Worm (Caenorhabditis elegans) whole organism, L4 larva: ENCODE measurements around the gene F11D11.21.

Experiments used
- F10B5.3 ChIP-seq: sonication (generic microtip); optimal IDR thresholded peaks from 2 replicates; lab custom pipeline; 2016; ENCODE audit warnings: mild to moderate bottlenecking, missing genetic modification characterization, missing compliant biosample characterization
- F37D6.2 ChIP-seq: sonication (generic microtip); optimal IDR thresholded peaks from 2 replicates; lab custom pipeline; 2016; ENCODE audit warnings: mild to moderate bottlenecking, missing genetic modification characterization, missing compliant biosample characterization
- F44E2.7 ChIP-seq: fragments of 200-800 bp; sonication (Bioruptor generic); IDR thresholded peaks from 2 replicates; pipeline ENCODE4 v2.1.2; 2022; ENCODE audit warnings: missing genetic modification characterization, missing compliant biosample characterization
- R02D3.7 ChIP-seq: fragments of 150-350 bp; sonication (generic microtip); optimal IDR thresholded peaks from 3 replicates; lab custom pipeline; 2014; ENCODE audit warnings: missing biosample characterization, missing genetic modification characterization
- Y5F2A.4 ChIP-seq: fragments of 200-800 bp; sonication (Bioruptor generic); optimal IDR thresholded peaks from 2 replicates; lab custom pipeline; 2018; ENCODE audit warnings: mild to moderate bottlenecking, missing genetic modification characterization, missing compliant biosample characterization
- aha-1 ChIP-seq: fragments of 150-350 bp; peaks from one replicate; lab custom pipeline; 2014; ENCODE audit warnings: missing biosample characterization, missing genetic modification characterization
- aly-2 ChIP-seq: sonication (generic microtip); optimal IDR thresholded peaks from 2 replicates; lab custom pipeline; 2018; ENCODE audit warnings: missing biosample characterization, missing genetic modification characterization
- cey-2 ChIP-seq: sonication (generic microtip); optimal IDR thresholded peaks from 3 replicates; lab custom pipeline; 2017; ENCODE audit warnings: missing genetic modification characterization, mild to moderate bottlenecking, missing compliant biosample characterization, antibody characterized with exemption, borderline replicate concordance; ENCODE audit not compliant: insufficient read depth
- daf-12 ChIP-seq: fragments of 150-350 bp; optimal IDR thresholded peaks from 2 replicates; lab custom pipeline; 2014; ENCODE audit warnings: missing biosample characterization, missing genetic modification reagents, missing genetic modification characterization
- daf-16 ChIP-seq, 3 experiments: sonication (generic microtip); optimal IDR thresholded peaks; 2 replicates each; lab custom pipeline; 2016 to 2017; ENCODE audit warnings: missing genetic modification characterization in 3 of 3, missing genetic modification reagents in 3 of 3, mild to moderate bottlenecking in 2 of 3, missing compliant biosample characterization in 2 of 3, missing biosample characterization in 1 of 3, moderate library complexity in 1 of 3
- daf-19 ChIP-seq: fragments of 200-800 bp; sonication (Bioruptor generic); conservative IDR thresholded peaks from 2 replicates; pipeline ENCODE4 v1.3.6; 2022; ENCODE audit warnings: missing genetic modification characterization, missing compliant biosample characterization
- daf-8 ChIP-seq: fragments of 200-800 bp; sonication (Bioruptor generic); IDR thresholded peaks from 2 replicates; pipeline ENCODE4 v1.3.6; 2022; ENCODE audit warnings: missing genetic modification characterization, missing compliant biosample characterization
- dmd-6 ChIP-seq: fragments of 200-800 bp; sonication (Bioruptor generic); IDR thresholded peaks from 2 replicates; pipeline ENCODE4 v1.3.6; 2022; ENCODE audit warnings: missing genetic modification reagents, missing genetic modification characterization, missing compliant biosample characterization
- dpl-1 ChIP-seq: fragments of 150-350 bp; optimal IDR thresholded peaks from 2 replicates; lab custom pipeline; 2014; ENCODE audit warnings: missing biosample characterization, missing genetic modification reagents, missing genetic modification characterization
- duxl-1 ChIP-seq: sonication (generic microtip); optimal IDR thresholded peaks from 2 replicates; lab custom pipeline; 2016; ENCODE audit warnings: mild to moderate bottlenecking, missing genetic modification characterization, moderate library complexity, missing compliant biosample characterization; ENCODE audit not compliant: poor library complexity
- jun-1 ChIP-seq: fragments of 150-350 bp; optimal IDR thresholded peaks from 2 replicates; lab custom pipeline; 2014; ENCODE audit warnings: missing biosample characterization, missing genetic modification reagents, missing genetic modification characterization
- lin-38 ChIP-seq: fragments of 200-800 bp; sonication (Bioruptor generic); IDR thresholded peaks from 2 replicates; pipeline ENCODE4 v1.3.6; 2022; ENCODE audit warnings: missing genetic modification reagents, missing genetic modification characterization, missing compliant biosample characterization
- lir-3 ChIP-seq: sonication (generic microtip); optimal IDR thresholded peaks from 2 replicates; lab custom pipeline; 2016; ENCODE audit warnings: mild to moderate bottlenecking, missing genetic modification characterization, missing compliant biosample characterization
- lsy-2 ChIP-seq, 2 experiments: fragments of 150-350 bp in 1 of 2; sonication (generic microtip) in 1 of 2; optimal IDR thresholded peaks; 2 replicates each; lab custom pipeline; 2014 to 2017; ENCODE audit warnings: missing biosample characterization in 2 of 2, missing genetic modification characterization in 2 of 2
- mep-1 ChIP-seq: fragments of 150-350 bp; sonication (generic microtip); optimal IDR thresholded peaks from 3 replicates; lab custom pipeline; 2014; ENCODE audit warnings: missing biosample characterization, missing genetic modification characterization
- nhr-11 ChIP-seq: fragments of 150-350 bp; optimal IDR thresholded peaks from 2 replicates; lab custom pipeline; 2014; ENCODE audit warnings: missing biosample characterization, missing genetic modification characterization
- nhr-48 ChIP-seq: sonication (generic microtip); optimal IDR thresholded peaks from 2 replicates; lab custom pipeline; 2016; ENCODE audit warnings: mild to moderate bottlenecking, missing genetic modification characterization, missing compliant biosample characterization
- nhr-6 ChIP-seq: fragments of 150-350 bp; optimal IDR thresholded peaks from 2 replicates; lab custom pipeline; 2014; ENCODE audit warnings: missing biosample characterization, missing genetic modification characterization
- nhr-77 ChIP-seq: fragments of 150-350 bp; optimal IDR thresholded peaks from 2 replicates; lab custom pipeline; 2014; ENCODE audit warnings: missing biosample characterization, missing genetic modification characterization
- pha-4 ChIP-seq, 2 experiments: fragments of 150-350 bp in 1 of 2; fragments of 200-800 bp in 1 of 2; sonication (Bioruptor generic) in 1 of 2; IDR thresholded peaks in 1 of 2; optimal IDR thresholded peaks in 1 of 2; 2 replicates each; pipeline versions ENCODE4 v1.3.6 to Lab custom; 2014 to 2022; ENCODE audit warnings: missing genetic modification characterization in 2 of 2, missing genetic modification reagents in 2 of 2, missing biosample characterization in 1 of 2, missing compliant biosample characterization in 1 of 2
- set-16 ChIP-seq: fragments of 200-800 bp; sonication (Bioruptor generic); IDR thresholded peaks from 2 replicates; pipeline ENCODE4 v1.3.6; 2022; ENCODE audit warnings: missing genetic modification reagents, missing genetic modification characterization, missing compliant biosample characterization
- snpc-1.2 ChIP-seq: fragments of 200-800 bp; sonication (Bioruptor generic); IDR thresholded peaks from 2 replicates; pipeline ENCODE4 v1.3.6; 2022; ENCODE audit warnings: missing genetic modification reagents, missing genetic modification characterization, missing compliant biosample characterization
- spr-1 ChIP-seq: sonication (generic microtip); optimal IDR thresholded peaks from 2 replicates; lab custom pipeline; 2016; ENCODE audit warnings: mild to moderate bottlenecking, missing genetic modification characterization, missing compliant biosample characterization
- tag-97 ChIP-seq: fragments of 200-800 bp; sonication (Bioruptor generic); IDR thresholded peaks from 2 replicates; pipeline ENCODE4 v1.3.6; 2022; ENCODE audit warnings: missing genetic modification characterization, missing compliant biosample characterization
- unc-62 ChIP-seq, 3 experiments: fragments of 150-350 bp in 1 of 3; sonication (generic microtip); optimal IDR thresholded peaks in 2 of 3; peaks in 1 of 3; 1 replicate in 1 of 3; 2 replicates in 2 of 3; lab custom pipeline; 2014 to 2017; ENCODE audit warnings: missing biosample characterization in 3 of 3, missing genetic modification characterization in 3 of 3, missing genetic modification reagents in 3 of 3, missing genotype in 1 of 3
- zip-11 ChIP-seq: fragments of 200-800 bp; sonication (Bioruptor generic); IDR thresholded peaks from 2 replicates; pipeline ENCODE4 v1.3.6; 2022; ENCODE audit warnings: missing genetic modification characterization, missing compliant biosample characterization
- zip-2 ChIP-seq: fragments of 150-350 bp; optimal IDR thresholded peaks from 2 replicates; lab custom pipeline; 2014; ENCODE audit warnings: missing biosample characterization, missing genetic modification characterization

The F11D11.21 gene

ce11 chrV:18750445-18750844 lies at the start of gene F11D11.21, which contains the start of gene F11D11.12:
TSS of gene F11D11.21 (minus strand) at chrV:18750545.
TSS of gene F11D11.12 (minus strand) at chrV:18750682.
- TF ChIP-seq nhr-11 (no peak), unc-62 (GFP tag; optimal IDR thresholded peaks at IDR 0.05 in 1 of 2; lab: Kevin White, UChicago) (peak in 1 of 2 experiments; percentile 17), unc-62 (tag; optimal IDR thresholded peaks at IDR 0.05; lab: Kevin White, UChicago) (no peak)

- TF ChIP-seq unc-62 (GFP tag; optimal IDR thresholded peaks at IDR 0.05 in 1 of 2; lab: Kevin White, UChicago) = no peak
- TF ChIP-seq unc-62 (tag; optimal IDR thresholded peaks at IDR 0.05; lab: Kevin White, UChicago) = no peak
- TF ChIP-seq aha-1 (tag; lab: Kevin White, UChicago) = peak; percentile 4
These were observed 40.3 kb upstream of the F11D11.21 start, which contains the start of gene nhr-231 for ce11 chrV:18790658-18791057. TSS of gene nhr-231 (plus strand) at chrV:18790958.

ce11 chrV:18787417-18787918 lies 37.1 kb upstream of the F11D11.21 start, which contains the start of gene Y17D7B.2:
TSS of gene Y17D7B.2 (plus strand) at chrV:18787739.
- TF ChIP-seq duxl-1 (tag; lab: Kevin White, UChicago) = no peak
- TF ChIP-seq daf-8 (GFP tag; lab: Robert Waterston, UW) = no peak
- no peak for TF ChIP-seq lsy-2 (tag; optimal IDR thresholded peaks at IDR 0.05; lab: Kevin White, UChicago)
- TF ChIP-seq dpl-1 (GFP tag; lab: Kevin White, UChicago) = no peak
- no peak for TF ChIP-seq unc-62 (GFP tag; optimal IDR thresholded peaks at IDR 0.05 in 1 of 2; lab: Kevin White, UChicago)
- TF ChIP-seq unc-62 (tag; optimal IDR thresholded peaks at IDR 0.05; lab: Kevin White, UChicago) = no peak
- TF ChIP-seq snpc-1.2 (GFP tag; lab: Robert Waterston, UW) = no peak
- TF ChIP-seq aly-2 (tag; lab: Kevin White, UChicago) = no peak
- no peak for TF ChIP-seq pha-4 (GFP tag; IDR thresholded peaks at IDR 0.05; lab: Robert Waterston, UW)
- no peak for TF ChIP-seq pha-4 (tag; optimal IDR thresholded peaks at IDR 0.05; lab: Kevin White, UChicago)
- no peak for TF ChIP-seq tag-97
- TF ChIP-seq R02D3.7 (tag; lab: Kevin White, UChicago) = no peak
- TF ChIP-seq daf-12 (tag; lab: Kevin White, UChicago) = no peak
- peak; percentile 39 for TF ChIP-seq dmd-6 (GFP tag; lab: Robert Waterston, UW)
- peak; percentile 62 for TF ChIP-seq nhr-6 (tag; lab: Kevin White, UChicago)
- TF ChIP-seq nhr-48 (tag; lab: Kevin White, UChicago) = no peak
- TF ChIP-seq jun-1 = no peak
- TF ChIP-seq zip-2 (tag; lab: Kevin White, UChicago) = peak; percentile 73
- no peak for TF ChIP-seq cey-2
- no peak for TF ChIP-seq daf-19 (GFP tag; lab: Robert Waterston, UW)
- no peak for TF ChIP-seq Y5F2A.4 (GFP tag; lab: Kevin White, UChicago)
- TF ChIP-seq lin-38 (GFP tag; lab: Robert Waterston, UW) = no peak
- TF ChIP-seq zip-11 (GFP tag; lab: Robert Waterston, UW) = no peak

- TF ChIP-seq daf-16 (GFP tag; optimal IDR thresholded peaks at IDR 0.05; lab: Kevin White, UChicago) = no peak
- TF ChIP-seq daf-16 (tag; optimal IDR thresholded peaks at IDR 0.05; lab: Kevin White, UChicago) = no peak
- no peak for TF ChIP-seq zip-11 (GFP tag; lab: Robert Waterston, UW)
- TF ChIP-seq nhr-11 = no peak
- TF ChIP-seq lir-3 (tag; lab: Kevin White, UChicago) = no peak
- no peak for TF ChIP-seq F10B5.3 (tag; lab: Kevin White, UChicago)
- TF ChIP-seq zip-2 (tag; lab: Kevin White, UChicago) = no peak
- TF ChIP-seq nhr-77 = no peak
- no peak for TF ChIP-seq F44E2.7 (GFP tag; lab: Robert Waterston, UW)
These were observed 36.3 kb upstream of the F11D11.21 start, which contains the start of gene Y17D7B.3 for ce11 chrV:18786694-18787093. TSS of gene Y17D7B.3 (minus strand) at chrV:18786794.

ce11 chrV:18783474-18783873 lies 33.1 kb upstream of the F11D11.21 start, which contains the start of gene Y17D7B.10:
TSS of gene Y17D7B.10 (plus strand) at chrV:18783716.
- TF ChIP-seq mep-1 (tag; lab: Kevin White, UChicago) (no peak), F37D6.2 (tag; lab: Kevin White, UChicago) (no peak), nhr-48 (tag; lab: Kevin White, UChicago) (no peak), snpc-1.2 (GFP tag; lab: Robert Waterston, UW) (no peak), set-16 (GFP tag; lab: Robert Waterston, UW) (0 out of 2 replicates have a peak, but pooled peaks have one; percentile 9), aha-1 (tag; lab: Kevin White, UChicago) (no peak), spr-1 (tag; lab: Kevin White, UChicago) (no peak)
